Worm (Caenorhabditis elegans) whole organism, L4 larva: ENCODE results near the gene irld-7.
"Not testable (repeated sequence)": the region's sequence is repeated elsewhere in the genome, so short reads cannot be mapped to it uniquely, and the experiment has no call there.

Experiments used
- ZK337.2 ChIP-seq: fragments of 200-800 bp; sonication (Bioruptor generic); IDR thresholded peaks from 2 replicates; pipeline ENCODE4 v1.3.6; 2022; ENCODE audit warnings: missing genetic modification reagents, missing genetic modification characterization, missing compliant biosample characterization
- arid-1 ChIP-seq: fragments of 200-800 bp; sonication (Bioruptor generic); conservative IDR thresholded peaks from 2 replicates; pipeline ENCODE4 v1.3.6; 2022; ENCODE audit warnings: missing genetic modification reagents, missing genetic modification characterization, missing compliant biosample characterization
- cey-2 ChIP-seq: sonication (generic microtip); optimal IDR thresholded peaks from 3 replicates; lab custom pipeline; 2017; ENCODE audit warnings: missing genetic modification characterization, mild to moderate bottlenecking, missing compliant biosample characterization, antibody characterized with exemption, borderline replicate concordance; ENCODE audit not compliant: insufficient read depth
- duxl-1 ChIP-seq: sonication (generic microtip); optimal IDR thresholded peaks from 2 replicates; lab custom pipeline; 2016; ENCODE audit warnings: mild to moderate bottlenecking, missing genetic modification characterization, moderate library complexity, missing compliant biosample characterization; ENCODE audit not compliant: poor library complexity
- fkh-10 ChIP-seq: fragments of 150-350 bp; optimal IDR thresholded peaks from 2 replicates; lab custom pipeline; 2014; ENCODE audit warnings: missing biosample characterization, missing genetic modification reagents, missing genetic modification characterization
- mdl-1 ChIP-seq, 2 experiments: fragments of 150-350 bp in 1 of 2; sonication (generic microtip) in 1 of 2; optimal IDR thresholded peaks; 2 replicates each; lab custom pipeline; 2014 to 2017; ENCODE audit warnings: missing biosample characterization in 2 of 2, missing genetic modification characterization in 2 of 2
- nhr-11 ChIP-seq: fragments of 150-350 bp; optimal IDR thresholded peaks from 2 replicates; lab custom pipeline; 2014; ENCODE audit warnings: missing biosample characterization, missing genetic modification characterization
- nhr-111 ChIP-seq: fragments of 200-800 bp; sonication (Bioruptor generic); optimal IDR thresholded peaks from 2 replicates; lab custom pipeline; 2018; ENCODE audit warnings: mild to moderate bottlenecking, missing genetic modification characterization, missing compliant biosample characterization
- nhr-41 ChIP-seq: fragments of 200-800 bp; sonication (Bioruptor generic); IDR thresholded peaks from 2 replicates; pipeline ENCODE4 v1.3.6; 2022; ENCODE audit warnings: missing genetic modification reagents, missing genetic modification characterization, missing compliant biosample characterization
- snpc-4 ChIP-seq: fragments of 150-350 bp; optimal IDR thresholded peaks from 2 replicates; lab custom pipeline; 2014; ENCODE audit warnings: missing biosample characterization, missing genetic modification characterization
- unc-62 ChIP-seq, 3 experiments: fragments of 150-350 bp in 1 of 3; sonication (generic microtip); optimal IDR thresholded peaks in 2 of 3; peaks in 1 of 3; 1 replicate in 1 of 3; 2 replicates in 2 of 3; lab custom pipeline; 2014 to 2017; ENCODE audit warnings: missing biosample characterization in 3 of 3, missing genetic modification characterization in 3 of 3, missing genetic modification reagents in 3 of 3, missing genotype in 1 of 3

ce11 chrIV:6598740-6599139 is 8.6 kb downstream of the irld-7 start, which contains the start of gene nspb-5:
- TF ChIP-seq nhr-41 (GFP tag; lab: Robert Waterston, UW); duxl-1 (tag; lab: Kevin White, UChicago); unc-62 (GFP tag; optimal IDR thresholded peaks at IDR 0.05 in 1 of 2; lab: Kevin White, UChicago); unc-62 (tag; optimal IDR thresholded peaks at IDR 0.05; lab: Kevin White, UChicago); mdl-1 (tag; optimal IDR thresholded peaks at IDR 0.05; lab: Kevin White, UChicago); arid-1 (GFP tag; lab: Robert Waterston, UW); snpc-4 (tag; lab: Kevin White, UChicago); ZK337.2 (GFP tag; lab: Robert Waterston, UW); nhr-111 (GFP tag; lab: Kevin White, UChicago); cey-2 (tag; lab: Kevin White, UChicago); nhr-11 (tag; lab: Kevin White, UChicago); fkh-10 (GFP tag; lab: Kevin White, UChicago): not testable (repeated sequence)
